Fruit fly (Drosophila melanogaster) whole organism, wandering third instar larva: ENCODE results near the gene plh.

Source experiments
- CG9705 ChIP-seq: fragments of 200-800 bp; sonication (Bioruptor generic); optimal IDR thresholded peaks from 2 replicates; lab custom pipeline; 2018; ENCODE audit warnings: missing biosample characterization, mild to moderate bottlenecking, missing genetic modification characterization
- OdsH ChIP-seq: fragments of 200-800 bp; sonication (Bioruptor generic); optimal IDR thresholded peaks from 2 replicates; lab custom pipeline; 2016; ENCODE audit warnings: missing biosample characterization, mild to moderate bottlenecking, missing genetic modification characterization
- br ChIP-seq: fragments of 200-800 bp; sonication (Bioruptor generic); optimal IDR thresholded peaks from 2 replicates; lab custom pipeline; 2016; ENCODE audit warnings: missing biosample characterization, missing genetic modification characterization
- brk ChIP-seq: fragments of 200-800 bp; sonication (Bioruptor generic); optimal IDR thresholded peaks from 2 replicates; lab custom pipeline; 2016; ENCODE audit warnings: missing biosample characterization, mild to moderate bottlenecking, missing genetic modification characterization
- h ChIP-seq: fragments of 200-800 bp; sonication (Bioruptor generic); optimal IDR thresholded peaks from 3 replicates; lab custom pipeline; 2016; ENCODE audit warnings: missing biosample characterization, mild to moderate bottlenecking, missing genetic modification characterization
- lola ChIP-seq: fragments of >200 bp; optimal IDR thresholded peaks from 2 replicates; lab custom pipeline; 2017; ENCODE audit warnings: missing biosample characterization, missing genetic modification characterization
- pan ChIP-seq: fragments of >200 bp; optimal IDR thresholded peaks from 2 replicates; lab custom pipeline; 2017
- sv ChIP-seq: fragments of 200-800 bp; sonication (Bioruptor generic); optimal IDR thresholded peaks from 3 replicates; lab custom pipeline; 2016; ENCODE audit warnings: missing biosample characterization, missing genetic modification characterization
- usp ChIP-seq: fragments of >200 bp; optimal IDR thresholded peaks from 2 replicates; lab custom pipeline; 2017; ENCODE audit warnings: missing biosample characterization, missing genetic modification characterization

DNA sequence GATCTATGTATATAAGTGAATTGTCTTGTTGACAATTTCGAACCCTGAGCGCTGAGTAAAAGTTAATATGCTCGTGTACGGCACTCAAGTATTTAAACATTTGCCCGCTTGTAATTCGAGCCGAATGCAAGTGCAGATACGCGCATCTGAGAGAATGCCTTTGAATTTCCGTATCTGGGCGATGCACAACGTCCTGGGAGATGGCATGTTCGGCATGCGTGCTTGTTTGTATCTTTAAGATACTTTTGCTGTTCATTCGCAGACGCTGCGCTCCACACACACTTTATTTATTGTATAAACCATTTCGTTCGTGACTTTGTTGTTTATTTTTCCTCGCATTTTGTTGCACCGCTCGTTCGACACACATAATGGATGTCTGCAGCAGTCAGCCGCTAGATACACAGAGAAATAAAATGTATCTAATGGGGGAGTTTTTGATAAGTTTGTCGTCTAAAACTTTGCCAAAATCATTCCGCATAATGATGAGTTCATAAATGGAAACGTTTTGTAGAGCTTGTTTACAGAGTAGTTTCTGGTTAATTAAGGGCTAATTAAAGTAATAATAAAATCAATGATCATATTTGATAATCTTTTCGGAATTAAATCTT is 37.0 kb downstream of the plh start:
- TF ChIP-seq sv (GFP tag; lab: Kevin White, UChicago) (no peak), pan (lab: Kevin White, UChicago) (no peak), brk (GFP tag; lab: Kevin White, UChicago) (no peak), usp (GFP tag; lab: Kevin White, UChicago) (no peak), h (no peak), OdsH (GFP tag; lab: Kevin White, UChicago) (no peak), br (GFP tag; lab: Kevin White, UChicago) (no peak), lola (no peak), CG9705 (GFP tag; lab: Kevin White, UChicago) (no peak)
